Fruit fly (Drosophila melanogaster): ENCODE measurements around the gene B9d2.

Gene B9d2

DNA sequence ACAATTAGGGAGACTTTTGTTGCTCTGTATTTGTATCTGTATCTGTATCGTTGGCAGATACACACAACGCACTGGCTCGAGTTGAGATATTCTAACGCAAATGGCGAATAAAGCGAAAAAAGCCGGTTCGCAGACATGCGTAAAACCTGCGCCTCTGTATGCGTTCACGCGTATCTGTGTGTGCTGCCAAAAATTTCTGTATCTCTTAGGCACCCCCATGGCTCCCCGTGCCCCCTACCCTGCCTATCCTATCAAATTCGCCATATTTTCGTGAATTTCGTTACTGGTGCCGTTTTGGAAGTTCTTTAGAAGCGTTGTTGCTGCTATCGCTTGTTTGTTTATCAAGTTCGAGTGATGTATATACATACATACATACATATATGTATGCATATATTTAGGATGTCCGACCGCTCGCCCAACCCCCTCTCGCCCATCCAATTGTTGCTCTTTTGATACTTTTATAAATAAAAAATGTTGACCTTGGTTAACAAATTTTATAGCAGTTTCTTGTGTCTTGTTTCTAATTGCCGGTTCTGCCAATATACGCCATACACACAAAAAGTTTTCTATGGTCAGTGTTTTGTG is 44.6 kb downstream of the B9d2 start (continued):
- TF ChIP-seq sens-2 (GFP tag; IDR thresholded peaks at IDR 0.05) (no peak), ase (GFP tag; IDR thresholded peaks at IDR 0.05) (no peak), Asciz (GFP tag; optimal IDR thresholded peaks at IDR 0.05) (no peak), amos (GFP tag; IDR thresholded peaks at IDR 0.05; ENCODE audit: partially characterized antibody) (no peak), CG1602 (GFP tag; optimal IDR thresholded peaks at IDR 0.05) (no peak), CG12391 (tag; optimal IDR thresholded peaks at IDR 0.05) (no peak), lola (GFP tag; optimal IDR thresholded peaks at IDR 0.05) (no peak), CG10267 (tag; optimal IDR thresholded peaks at IDR 0.05) (no peak), Lhr (GFP tag; optimal IDR thresholded peaks at IDR 0.05) (no peak), maf-S (GFP tag; optimal IDR thresholded peaks at IDR 0.05) (no peak), CG5180 (GFP tag; optimal IDR thresholded peaks at IDR 0.05) (no peak), Sin3A (optimal IDR thresholded peaks at IDR 0.05) (no peak), CG12769 (tag; optimal IDR thresholded peaks at IDR 0.05) (peak; percentile 36), pho (GFP tag; optimal IDR thresholded peaks at IDR 0.05) (no peak), vnd (GFP tag; IDR thresholded peaks at IDR 0.05; ENCODE audit: partially characterized antibody) (no peak), Dek (tag; optimal IDR thresholded peaks at IDR 0.05) (no peak), CG2875 (GFP tag; optimal IDR thresholded peaks at IDR 0.05) (no peak), caup (GFP tag; optimal IDR thresholded peaks at IDR 0.05; ENCODE audit: severe bottlenecking) (peak; percentile 23), Dad (GFP tag; optimal IDR thresholded peaks at IDR 0.05) (no peak), vvl (GFP tag; IDR thresholded peaks at IDR 0.05) (peak; percentile 36; the same call in 1 of the 2 replicates), CG1233 (GFP tag; optimal IDR thresholded peaks at IDR 0.05) (no peak), chinmo (GFP tag; IDR thresholded peaks at IDR 0.05; ENCODE audit: partially characterized antibody) (peak; percentile 90; the same call in 3 of the 4 replicates), Ptx1 (GFP tag; IDR thresholded peaks at IDR 0.05) (no peak), CG9817 (tag; optimal IDR thresholded peaks at IDR 0.05) (no peak), D (optimal IDR thresholded peaks at IDR 0.05) (no peak), D (GFP tag; optimal IDR thresholded peaks at IDR 0.05) (no peak), dimm (GFP tag; IDR thresholded peaks at IDR 0.05) (no peak), ham (GFP tag; IDR thresholded peaks at IDR 0.05) (no peak), hbn (GFP tag; IDR thresholded peaks at IDR 0.05; ENCODE audit: partially characterized antibody) (no peak), CG30431 (GFP tag; optimal IDR thresholded peaks at IDR 0.05) (no peak), Lim3 (GFP tag; IDR thresholded peaks at IDR 0.05) (no peak), Hmr (GFP tag; optimal IDR thresholded peaks at IDR 0.05) (peak; percentile 40), NC2β (GFP tag; optimal IDR thresholded peaks at IDR 0.05) (no peak), CG1024 (GFP tag; IDR thresholded peaks at IDR 0.05) (no peak), CG11093 (GFP tag; IDR thresholded peaks at IDR 0.05) (no peak), Myb (GFP tag; optimal IDR thresholded peaks at IDR 0.05) (no peak), CG8290 (GFP tag; optimal IDR thresholded peaks at IDR 0.05) (no peak), CG8290 (tag; optimal IDR thresholded peaks at IDR 0.05) (peak in 1 of 2 experiments; percentile 10), CG2199 (GFP tag; IDR thresholded peaks at IDR 0.05) (no peak), nerfin-1 (tag; optimal IDR thresholded peaks at IDR 0.05) (no peak), nerfin-2 (GFP tag; IDR thresholded peaks at IDR 0.05; ENCODE audit: partially characterized antibody) (no peak), lmd (GFP tag; IDR thresholded peaks at IDR 0.05) (no peak), CG14050 (GFP tag; IDR thresholded peaks at IDR 0.05) (no peak), sim (GFP tag; IDR thresholded peaks at IDR 0.05) (no peak), lbe (GFP tag; optimal IDR thresholded peaks at IDR 0.05) (peak; percentile 3), Mrtf (GFP tag; IDR thresholded peaks at IDR 0.05) (no peak), MESR4 (GFP tag; optimal IDR thresholded peaks at IDR 0.05) (no peak), lab (GFP tag; optimal IDR thresholded peaks at IDR 0.05) (peak; percentile 24), CG6272 (GFP tag; IDR thresholded peaks at IDR 0.05) (no peak), ftz-f1 (GFP tag; optimal IDR thresholded peaks at IDR 0.05) (peak; percentile 10), ci (GFP tag; IDR thresholded peaks at IDR 0.05) (no peak)

Measured in whole organism, embryonic.